Fruit fly (Drosophila melanogaster) whole organism, embryonic: ENCODE results near the gene CG11843.

ENCODE experiments used
- Aef1 ChIP-seq: fragments of 200-800 bp; sonication (Bioruptor generic); IDR thresholded peaks from 3 replicates; pipeline ENCODE4 v1.3.6; 2022; ENCODE audit warnings: missing biosample characterization, missing genetic modification characterization
- CG1024 ChIP-seq: fragments of 200-800 bp; sonication (Bioruptor generic); IDR thresholded peaks from 2 replicates; pipeline ENCODE4 v1.3.6; 2022; ENCODE audit warnings: missing biosample characterization, missing genetic modification characterization
- CG11085 ChIP-seq: fragments of 200-800 bp; sonication (Bioruptor generic); IDR thresholded peaks from 2 replicates; pipeline ENCODE4 v1.3.6; 2022; ENCODE audit warnings: missing biosample characterization, missing genetic modification characterization
- CG11456 ChIP-seq: fragments of 200-800 bp; sonication (Bioruptor generic); IDR thresholded peaks from 3 replicates; pipeline ENCODE4 v1.3.6; 2022; ENCODE audit warnings: missing biosample characterization, missing genetic modification characterization
- CG12769 ChIP-seq: fragments of 200-800 bp; sonication (Bioruptor generic); optimal IDR thresholded peaks from 2 replicates; lab custom pipeline; 2019; ENCODE audit warnings: missing biosample characterization, mild to moderate bottlenecking, missing genetic modification characterization, moderate library complexity
- CG14014 ChIP-seq: fragments of 200-800 bp; sonication (Bioruptor generic); IDR thresholded peaks from 2 replicates; pipeline ENCODE4 v1.3.6; 2022; ENCODE audit warnings: missing biosample characterization, missing genetic modification characterization
- CG14965 ChIP-seq: fragments of 200-800 bp; sonication (Bioruptor generic); optimal IDR thresholded peaks from 2 replicates; lab custom pipeline; 2016; ENCODE audit warnings: missing biosample characterization, missing genetic modification characterization, borderline replicate concordance
- CG15073 ChIP-seq: fragments of 200-800 bp; sonication (Bioruptor generic); optimal IDR thresholded peaks from 2 replicates; lab custom pipeline; 2016; ENCODE audit warnings: missing biosample characterization, missing genetic modification characterization
- CG15514 ChIP-seq: fragments of 200-800 bp; sonication (Bioruptor generic); optimal IDR thresholded peaks from 3 replicates; lab custom pipeline; 2017; ENCODE audit warnings: missing biosample characterization, missing genetic modification characterization, mild to moderate bottlenecking, moderate library complexity, missing genetic modification reagents
- CG15696 ChIP-seq: fragments of 200-800 bp; sonication (Bioruptor generic); optimal IDR thresholded peaks from 2 replicates; lab custom pipeline; 2019; ENCODE audit warnings: missing biosample characterization, mild to moderate bottlenecking, missing genetic modification characterization, moderate library complexity
- CG17361 ChIP-seq: fragments of 200-800 bp; sonication (Bioruptor generic); IDR thresholded peaks from 3 replicates; pipeline ENCODE4 v1.3.6; 2022; ENCODE audit warnings: missing biosample characterization, missing genetic modification characterization
- CG17912 ChIP-seq: fragments of 200-800 bp; sonication (Bioruptor generic); optimal IDR thresholded peaks from 2 replicates; lab custom pipeline; 2018; ENCODE audit warnings: missing biosample characterization, mild to moderate bottlenecking, missing genetic modification characterization
- CG2712 ChIP-seq: fragments of 200-800 bp; optimal IDR thresholded peaks from 3 replicates; lab custom pipeline; 2019; ENCODE audit warnings: missing biosample characterization, mild to moderate bottlenecking, missing genetic modification characterization, moderate library complexity
- CG32772 ChIP-seq: fragments of 200-800 bp; sonication (Bioruptor generic); IDR thresholded peaks from 2 replicates; pipeline ENCODE4 v1.3.6; 2022; ENCODE audit warnings: missing biosample characterization, missing genetic modification characterization
- CG4282 ChIP-seq: fragments of 200-800 bp; sonication (Bioruptor generic); optimal IDR thresholded peaks from 2 replicates; lab custom pipeline; 2016; ENCODE audit warnings: missing biosample characterization, missing genetic modification characterization
- CG4360 ChIP-seq: fragments of 200-800 bp; sonication (Bioruptor generic); IDR thresholded peaks from 2 replicates; pipeline ENCODE4 v1.3.6; 2022; ENCODE audit warnings: missing biosample characterization, missing genetic modification characterization
- CG4730 ChIP-seq: fragments of 200-800 bp; sonication (Bioruptor generic); IDR thresholded peaks from 2 replicates; pipeline ENCODE4 v1.3.6; 2022; ENCODE audit warnings: missing biosample characterization, missing genetic modification characterization
- CG6272 ChIP-seq: fragments of 200-800 bp; sonication (Bioruptor generic); IDR thresholded peaks from 2 replicates; pipeline ENCODE4 v1.3.6; 2022; ENCODE audit warnings: missing biosample characterization, missing genetic modification characterization
- CG7963 ChIP-seq: fragments of 200-800 bp; sonication (Bioruptor generic); IDR thresholded peaks from 3 replicates; pipeline ENCODE4 v1.3.6; 2022; ENCODE audit warnings: missing biosample characterization, missing genetic modification characterization; ENCODE audit not compliant: partially characterized antibody
- CG8944 ChIP-seq: fragments of 200-800 bp; sonication (Bioruptor generic); optimal IDR thresholded peaks from 3 replicates; lab custom pipeline; 2016; ENCODE audit warnings: missing biosample characterization, missing genetic modification characterization
- CG9727 ChIP-seq: fragments of 200-800 bp; sonication (Bioruptor generic); optimal IDR thresholded peaks from 3 replicates; lab custom pipeline; 2017; ENCODE audit warnings: missing biosample characterization, mild to moderate bottlenecking, missing genetic modification characterization
- CG9876 ChIP-seq: fragments of 200-800 bp; sonication (Bioruptor generic); optimal IDR thresholded peaks from 2 replicates; lab custom pipeline; 2016; ENCODE audit warnings: missing biosample characterization, missing genetic modification characterization
- CrebB ChIP-seq: fragments of 200-800 bp; sonication (Bioruptor generic); optimal IDR thresholded peaks from 3 replicates; lab custom pipeline; 2018; ENCODE audit warnings: missing biosample characterization, mild to moderate bottlenecking, missing genetic modification characterization
- Fer2 ChIP-seq: fragments of 200-800 bp; sonication (Bioruptor generic); optimal IDR thresholded peaks from 2 replicates; lab custom pipeline; 2018; ENCODE audit warnings: missing biosample characterization, mild to moderate bottlenecking, missing genetic modification characterization, moderate library complexity
- GATAe ChIP-seq: fragments of 200-800 bp; sonication (Bioruptor generic); conservative IDR thresholded peaks from 2 replicates; pipeline ENCODE4 v1.3.6; 2022; ENCODE audit warnings: missing biosample characterization, missing genetic modification characterization
- HLHmδ ChIP-seq: fragments of 200-800 bp; sonication (Bioruptor generic); optimal IDR thresholded peaks from 2 replicates; lab custom pipeline; 2018; ENCODE audit warnings: missing biosample characterization, mild to moderate bottlenecking, missing genetic modification characterization, moderate library complexity
- Hr3 ChIP-seq: fragments of 200-800 bp; sonication (Bioruptor generic); optimal IDR thresholded peaks from 3 replicates; lab custom pipeline; 2016; ENCODE audit warnings: missing biosample characterization, missing genetic modification characterization
- Nf-YC ChIP-seq: fragments of 200-800 bp; optimal IDR thresholded peaks from 3 replicates; lab custom pipeline; 2019; ENCODE audit warnings: missing biosample characterization, mild to moderate bottlenecking, missing genetic modification characterization, moderate library complexity
- NfI ChIP-seq: fragments of 200-800 bp; sonication (Bioruptor generic); optimal IDR thresholded peaks from 3 replicates; lab custom pipeline; 2018; ENCODE audit warnings: missing biosample characterization, mild to moderate bottlenecking, missing genetic modification characterization, moderate library complexity
- Oli ChIP-seq: fragments of 200-800 bp; sonication (Bioruptor generic); optimal IDR thresholded peaks from 2 replicates; lab custom pipeline; 2018; ENCODE audit warnings: missing biosample characterization, mild to moderate bottlenecking, missing genetic modification characterization, moderate library complexity
- Poxn ChIP-seq: fragments of 200-800 bp; sonication (Bioruptor generic); IDR thresholded peaks from 2 replicates; pipeline ENCODE4 v1.3.6; 2022; ENCODE audit warnings: missing biosample characterization, missing genetic modification characterization
- Rfx ChIP-seq: fragments of 200-800 bp; sonication (Bioruptor generic); IDR thresholded peaks from 2 replicates; pipeline ENCODE4 v1.3.6; 2022; ENCODE audit warnings: missing biosample characterization, missing genetic modification characterization
- YL-1 ChIP-seq: fragments of 200-800 bp; sonication (Bioruptor generic); optimal IDR thresholded peaks from 3 replicates; lab custom pipeline; 2017; ENCODE audit warnings: missing biosample characterization, mild to moderate bottlenecking, missing genetic modification characterization
- cas ChIP-seq: fragments of 200-800 bp; sonication (Bioruptor generic); IDR thresholded peaks from 2 replicates; pipeline ENCODE4 v1.3.6; 2022; ENCODE audit warnings: missing biosample characterization, missing genetic modification characterization
- crc ChIP-seq: fragments of 200-800 bp; sonication (Bioruptor generic); optimal IDR thresholded peaks from 2 replicates; lab custom pipeline; 2016; ENCODE audit warnings: missing biosample characterization, missing genetic modification characterization
- dati ChIP-seq: fragments of 200-800 bp; sonication (Bioruptor generic); IDR thresholded peaks from 2 replicates; pipeline ENCODE4 v1.3.6; 2022; ENCODE audit warnings: missing biosample characterization, missing genetic modification characterization
- fd102C ChIP-seq: fragments of 200-800 bp; sonication (Bioruptor generic); optimal IDR thresholded peaks from 2 replicates; lab custom pipeline; 2018; ENCODE audit warnings: missing biosample characterization, mild to moderate bottlenecking, missing genetic modification characterization, moderate library complexity
- ftz-f1 ChIP-seq: fragments of 200-800 bp; sonication (Bioruptor generic); optimal IDR thresholded peaks from 2 replicates; lab custom pipeline; 2016; ENCODE audit warnings: missing biosample characterization, missing genetic modification characterization
- hb ChIP-seq: fragments of 200-800 bp; sonication (Bioruptor generic); IDR thresholded peaks from 3 replicates; pipeline ENCODE4 v1.3.6; 2022; ENCODE audit warnings: missing biosample characterization, missing genetic modification characterization; ENCODE audit not compliant: partially characterized antibody
- hth ChIP-seq: fragments of >200 bp; optimal IDR thresholded peaks from 2 replicates; lab custom pipeline; 2017; ENCODE audit warnings: inconsistent platforms
- insv ChIP-seq, 2 experiments: fragments of 200-800 bp; sonication (Bioruptor generic); optimal IDR thresholded peaks; 3 replicates each; lab custom pipeline; 2016 to 2018; ENCODE audit warnings: missing biosample characterization in 2 of 2, missing genetic modification characterization in 2 of 2
- lbe ChIP-seq: fragments of 200-800 bp; sonication (Bioruptor generic); optimal IDR thresholded peaks from 2 replicates; lab custom pipeline; 2016; ENCODE audit warnings: missing biosample characterization, mild to moderate bottlenecking, missing genetic modification characterization
- lov ChIP-seq, 2 experiments: fragments of 200-800 bp in 1 of 2; fragments of >200 bp in 1 of 2; sonication (Bioruptor generic) in 1 of 2; IDR thresholded peaks in 1 of 2; optimal IDR thresholded peaks in 1 of 2; 2 replicates in 1 of 2; 3 replicates in 1 of 2; pipeline versions ENCODE4 v1.3.6 to Lab custom; 2017 to 2022; ENCODE audit warnings: missing biosample characterization in 1 of 2, missing genetic modification characterization in 1 of 2
- scrt ChIP-seq: fragments of 200-800 bp; sonication (Bioruptor generic); optimal IDR thresholded peaks from 2 replicates; lab custom pipeline; 2018; ENCODE audit warnings: missing biosample characterization, mild to moderate bottlenecking, missing genetic modification characterization, moderate library complexity
- sens-2 ChIP-seq: fragments of 200-800 bp; sonication (Bioruptor generic); IDR thresholded peaks from 2 replicates; pipeline ENCODE4 v1.3.6; 2022; ENCODE audit warnings: missing biosample characterization, missing genetic modification characterization
- slou ChIP-seq: fragments of 200-800 bp; sonication (Bioruptor generic); optimal IDR thresholded peaks from 3 replicates; lab custom pipeline; 2016; ENCODE audit warnings: missing biosample characterization, missing genetic modification characterization
- slp2 ChIP-seq: fragments of 200-800 bp; sonication (Bioruptor generic); optimal IDR thresholded peaks from 2 replicates; lab custom pipeline; 2016; ENCODE audit warnings: missing biosample characterization, missing genetic modification characterization
- trh ChIP-seq: fragments of 200-800 bp; sonication (Bioruptor generic); optimal IDR thresholded peaks from 2 replicates; lab custom pipeline; 2016; ENCODE audit warnings: missing biosample characterization, missing genetic modification characterization
- unc-4 ChIP-seq: fragments of 200-800 bp; sonication (Bioruptor generic); IDR thresholded peaks from 2 replicates; pipeline ENCODE4 v1.3.6; 2022; ENCODE audit warnings: missing biosample characterization, missing genetic modification characterization; ENCODE audit not compliant: partially characterized antibody

CG11843 gene

DNA sequence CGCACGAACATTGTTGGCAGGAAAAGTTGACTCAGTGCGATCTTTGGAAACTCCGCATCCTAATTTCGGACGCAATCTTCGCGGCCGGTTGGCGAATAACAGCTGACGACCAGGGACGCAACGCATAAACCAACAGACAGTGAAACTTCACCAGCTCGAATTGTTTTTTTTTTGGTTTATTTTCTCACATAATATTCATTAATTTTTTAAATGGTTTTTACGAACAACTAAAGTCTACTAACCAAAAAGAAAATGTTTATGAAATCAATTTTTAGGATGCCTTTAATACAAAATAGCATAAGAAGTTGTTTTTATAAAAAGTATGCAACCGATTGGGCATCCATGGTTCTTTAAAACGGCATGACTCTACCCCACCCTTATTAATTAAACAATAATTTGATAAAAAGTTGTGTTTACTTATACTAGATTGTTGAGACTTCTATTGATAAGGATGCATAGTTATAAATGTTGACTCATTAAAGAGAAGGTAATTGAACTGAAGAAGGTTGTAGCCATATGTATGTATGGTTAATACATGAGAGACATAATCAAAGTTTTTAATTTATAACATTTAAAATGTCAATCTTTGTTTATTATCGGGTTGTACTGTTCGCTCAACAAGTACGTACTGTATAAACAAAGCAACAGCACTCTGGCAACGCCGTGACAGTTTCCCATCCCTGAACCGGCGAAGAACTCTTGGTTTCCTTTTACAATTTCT is 20.1 kb upstream of the CG11843 start, which contains the start of the genes beta4GalNAcTB and Cpsf100 (continued):
- TF ChIP-seq Poxn (GFP tag; lab: Robert Waterston, UW) (0 out of 2 replicates have a peak, but pooled peaks have one; percentile 25), CG32772 (GFP tag; lab: Robert Waterston, UW) (peak; percentile 64), CG7963 (GFP tag; lab: Robert Waterston, UW) (no peak), scrt (GFP tag; lab: Kevin White, UChicago) (peak; percentile 44), CG14014 (GFP tag; lab: Robert Waterston, UW) (peak; percentile 49; the same call in 1 of the 2 replicates), slou (peak; percentile 60), CG2712 (tag; lab: Kevin White, UChicago) (peak; percentile 80), hth (lab: Kevin White, UChicago) (no peak), CG17912 (GFP tag; lab: Kevin White, UChicago) (no peak), lbe (no peak), crc (GFP tag; lab: Kevin White, UChicago) (peak; percentile 30), Fer2 (tag; lab: Kevin White, UChicago) (peak; percentile 31), CG15073 (GFP tag; lab: Kevin White, UChicago) (peak; percentile 16), dati (GFP tag; lab: Robert Waterston, UW) (0 out of 2 replicates have a peak, but pooled peaks have one; percentile 22), sens-2 (no peak), Rfx (GFP tag; lab: Robert Waterston, UW) (peak; percentile 76), unc-4 (GFP tag; lab: Robert Waterston, UW) (no peak), CG11085 (GFP tag; lab: Robert Waterston, UW) (peak; percentile 72), Hr3 (GFP tag; lab: Kevin White, UChicago) (peak; percentile 88), HLHmδ (GFP tag; lab: Kevin White, UChicago) (no peak), hb (GFP tag; lab: Robert Waterston, UW) (no peak), CG6272 (peak; percentile 70), CG14965 (GFP tag; lab: Kevin White, UChicago) (no peak), CG4730 (peak; percentile 27), CG9727 (GFP tag; lab: Kevin White, UChicago) (peak; percentile 89), CG9876 (GFP tag; lab: Kevin White, UChicago) (peak; percentile 51), fd102C (GFP tag; lab: Kevin White, UChicago) (peak; percentile 34), GATAe (GFP tag; lab: Robert Waterston, UW) (no peak; the same call in 1 of the 2 replicates), CG8944 (GFP tag; lab: Kevin White, UChicago) (peak; percentile 35), Nf-YC (tag; lab: Kevin White, UChicago) (peak; percentile 65), CG12769 (no peak), trh (GFP tag; lab: Kevin White, UChicago) (peak; percentile 21), Oli (tag; lab: Kevin White, UChicago) (peak; percentile 78), CG4360 (GFP tag; lab: Robert Waterston, UW) (no peak), CG17361 (GFP tag; lab: Robert Waterston, UW) (peak; percentile 96), CG4282 (no peak), lov (optimal IDR thresholded peaks at IDR 0.05; lab: Kevin White, UChicago) (no peak), lov (GFP tag; IDR thresholded peaks at IDR 0.05; lab: Robert Waterston, UW) (no peak), CrebB (tag; lab: Kevin White, UChicago) (no peak), insv (GFP tag; optimal IDR thresholded peaks at IDR 0.05; lab: Kevin White, UChicago) (peak in 1 of 2 experiments; percentile 34), CG15696 (tag; lab: Kevin White, UChicago) (peak; percentile 72), slp2 (GFP tag; lab: Kevin White, UChicago) (peak; percentile 51), CG11456 (GFP tag; lab: Robert Waterston, UW) (peak; percentile 68; the same call in 2 of the 3 replicates), CG1024 (GFP tag; lab: Robert Waterston, UW) (peak; percentile 34; the same call in 1 of the 2 replicates), NfI (GFP tag; lab: Kevin White, UChicago) (peak; percentile 62), Aef1 (GFP tag; lab: Robert Waterston, UW) (peak; percentile 59), ftz-f1 (no peak), cas (GFP tag; lab: Robert Waterston, UW) (0 out of 2 replicates have a peak, but pooled peaks have one; percentile 9), YL-1 (no peak), CG15514 (GFP tag; lab: Kevin White, UChicago) (peak; percentile 8)
